Worm (Caenorhabditis elegans) whole organism, midembryonic: ENCODE measurements around the gene nas-20.

Experiments used
- cog-1 ChIP-seq: sonication (generic microtip); optimal IDR thresholded peaks from 2 replicates; lab custom pipeline; 2016; ENCODE audit warnings: missing genetic modification characterization, missing compliant biosample characterization
- flt-1 ChIP-seq: fragments of 200-800 bp; sonication (Bioruptor generic); IDR thresholded peaks from 2 replicates; pipeline ENCODE4 v1.3.6; 2022; ENCODE audit warnings: missing genetic modification characterization, missing compliant biosample characterization
- med-1 ChIP-seq: sonication (generic microtip); optimal IDR thresholded peaks from 2 replicates; lab custom pipeline; 2017; ENCODE audit warnings: missing genetic modification characterization, mild to moderate bottlenecking, missing compliant biosample characterization, antibody characterized with exemption, missing genetic modification reagents; ENCODE audit not compliant: insufficient read depth
- ref-1 ChIP-seq: fragments of 200-800 bp; sonication (Bioruptor generic); conservative IDR thresholded peaks from 2 replicates; pipeline ENCODE4 v1.3.6; 2022; ENCODE audit warnings: missing genetic modification reagents, missing genetic modification characterization, missing compliant biosample characterization
- tab-1 ChIP-seq: fragments of 200-800 bp; sonication (Bioruptor generic); IDR thresholded peaks from 2 replicates; pipeline ENCODE4 v1.3.6; 2022; ENCODE audit warnings: missing genetic modification characterization, missing compliant biosample characterization

DNA sequence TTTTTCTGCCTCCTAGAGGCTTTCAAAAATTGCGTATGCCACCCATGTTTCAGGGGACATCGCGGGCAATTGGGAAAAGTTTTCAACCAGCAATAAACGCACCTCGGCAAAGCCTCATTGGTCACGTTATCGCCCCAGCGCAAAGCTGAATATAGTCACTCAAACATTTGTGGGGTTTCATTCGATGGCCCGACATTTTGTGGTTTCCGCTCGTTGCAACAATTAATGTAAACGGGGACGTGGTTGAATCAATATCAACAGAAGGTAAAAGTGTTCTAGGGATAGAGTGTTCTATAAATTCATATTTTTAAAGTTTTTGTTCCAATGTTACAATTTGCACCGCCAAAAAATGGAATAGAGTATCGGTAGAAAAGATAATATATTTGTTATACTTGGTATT lies 16.2 kb upstream of the nas-20 start:
- no peak for TF ChIP-seq flt-1 (GFP tag; lab: Robert Waterston, UW)
- no peak for TF ChIP-seq cog-1 (tag; lab: Kevin White, UChicago)
- no peak for TF ChIP-seq tab-1
- no peak for TF ChIP-seq ref-1 (GFP tag; lab: Robert Waterston, UW)
- TF ChIP-seq med-1 (GFP tag; lab: Kevin White, UChicago): no peak
